Fruit fly (Drosophila melanogaster): ENCODE data around the gene CG6793.
A peak's percentile ranks its signal among the peaks of the same experiment; 100 is the strongest.

Gene CG6793

dm6 chr3L:12073076-12073475 is 30.9 kb downstream of the CG6793 start:
- TF ChIP-seq CG10979 (tag; optimal IDR thresholded peaks at IDR 0.05) (peak; percentile 1), CG31224 (GFP tag; IDR thresholded peaks at IDR 0.05) (no peak), nau (GFP tag; optimal IDR thresholded peaks at IDR 0.05) (no peak), CG18599 (GFP tag; optimal IDR thresholded peaks at IDR 0.05) (no peak), eyg (GFP tag; optimal IDR thresholded peaks at IDR 0.05) (no peak), CG1832 (GFP tag; optimal IDR thresholded peaks at IDR 0.05) (no peak), CG3407 (GFP tag; optimal IDR thresholded peaks at IDR 0.05) (no peak), CG14441 (GFP tag; IDR thresholded peaks at IDR 0.05) (0 out of 2 replicates have a peak, but pooled peaks have one; percentile 27), ttk (GFP tag; IDR thresholded peaks at IDR 0.05) (no peak), CG12391 (tag; optimal IDR thresholded peaks at IDR 0.05) (no peak), ci (GFP tag; IDR thresholded peaks at IDR 0.05) (no peak), salm (tag; optimal IDR thresholded peaks at IDR 0.05) (no peak), CG8388 (GFP tag; optimal IDR thresholded peaks at IDR 0.05) (no peak), CG12299 (tag; optimal IDR thresholded peaks at IDR 0.05) (no peak), da (GFP tag; optimal IDR thresholded peaks at IDR 0.05) (no peak), CG4617 (GFP tag; optimal IDR thresholded peaks at IDR 0.05; ENCODE audit: borderline replicate concordance) (no peak), pb (GFP tag; optimal IDR thresholded peaks at IDR 0.05) (no peak), CG6765 (GFP tag; optimal IDR thresholded peaks at IDR 0.05) (no peak), CG8924 (tag; optimal IDR thresholded peaks at IDR 0.05) (no peak), Dbx (GFP tag; IDR thresholded peaks at IDR 0.05) (no peak), CG6854 (GFP tag; optimal IDR thresholded peaks at IDR 0.05) (no peak), bab2 (GFP tag; optimal IDR thresholded peaks at IDR 0.05) (no peak), slbo (GFP tag; IDR thresholded peaks at IDR 0.05) (0 out of 2 replicates have a peak, but pooled peaks have one; percentile 9), croc (GFP tag; conservative IDR thresholded peaks at IDR 0.05) (no peak), Antp (GFP tag; optimal IDR thresholded peaks at IDR 0.05) (no peak), Six4 (GFP tag; optimal IDR thresholded peaks at IDR 0.05) (no peak), chinmo (GFP tag; IDR thresholded peaks at IDR 0.05; ENCODE audit: partially characterized antibody) (no peak), dan (GFP tag; IDR thresholded peaks at IDR 0.05) (no peak), CG30020 (tag; optimal IDR thresholded peaks at IDR 0.05) (no peak), sisA (GFP tag; IDR thresholded peaks at IDR 0.05) (peak; percentile 22; the same call in 1 of the 2 replicates), CG15601 (tag; optimal IDR thresholded peaks at IDR 0.05) (no peak), dati (GFP tag; IDR thresholded peaks at IDR 0.05) (no peak), kni (GFP tag; optimal IDR thresholded peaks at IDR 0.05) (no peak), CG11456 (GFP tag; IDR thresholded peaks at IDR 0.05) (no peak), Poxn (GFP tag; IDR thresholded peaks at IDR 0.05) (no peak), CG6689 (GFP tag; IDR thresholded peaks at IDR 0.05) (no peak), C15 (GFP tag; IDR thresholded peaks at IDR 0.05) (0 out of 3 replicates have a peak, but pooled peaks have one; percentile 32), hth (optimal IDR thresholded peaks at IDR 0.05) (no peak), CG7372 (GFP tag; IDR thresholded peaks at IDR 0.05) (no peak), bcd (GFP tag; optimal IDR thresholded peaks at IDR 0.05) (no peak), Bdp1 (GFP tag; optimal IDR thresholded peaks at IDR 0.05) (no peak), caup (GFP tag; optimal IDR thresholded peaks at IDR 0.05; ENCODE audit: severe bottlenecking) (no peak), chn (GFP tag; optimal IDR thresholded peaks at IDR 0.05) (no peak), zfh1 (GFP tag; IDR thresholded peaks at IDR 0.05) (peak; percentile 48; the same call in 1 of the 3 replicates), CG4404 (GFP tag; IDR thresholded peaks at IDR 0.05) (0 out of 2 replicates have a peak, but pooled peaks have one; percentile 6), gcm (GFP tag; optimal IDR thresholded peaks at IDR 0.05) (no peak), phol (tag; optimal IDR thresholded peaks at IDR 0.05) (peak; percentile 30), bsh (GFP tag; optimal IDR thresholded peaks at IDR 0.05) (peak; percentile 14 to 26), so (GFP tag; IDR thresholded peaks at IDR 0.05) (no peak), HLH54F (GFP tag; optimal IDR thresholded peaks at IDR 0.05) (no peak), otp (GFP tag; IDR thresholded peaks at IDR 0.05) (no peak), TFAM (GFP tag; optimal IDR thresholded peaks at IDR 0.05) (no peak)
